Worm (Caenorhabditis elegans) whole organism, mixed stage, embryonic: Measurements from ENCODE around the gene slc-17.4.

Experiments
- M03D4.4 ChIP-seq: sonication (generic microtip); optimal IDR thresholded peaks from 2 replicates; lab custom pipeline; 2017; ENCODE audit warnings: mild to moderate bottlenecking, missing genetic modification characterization, missing compliant biosample characterization
- bed-3 ChIP-seq: fragments of 200-800 bp; sonication (Bioruptor generic); optimal IDR thresholded peaks from 3 replicates; lab custom pipeline; 2018; ENCODE audit warnings: mild to moderate bottlenecking, missing genetic modification characterization, moderate library complexity, missing compliant biosample characterization
- blmp-1 ChIP-seq: fragments of 150-350 bp; optimal IDR thresholded peaks from 2 replicates; lab custom pipeline; 2014; ENCODE audit warnings: missing biosample characterization, missing genetic modification characterization
- ceh-39 ChIP-seq: fragments of 150-350 bp; optimal IDR thresholded peaks from 2 replicates; lab custom pipeline; 2014; ENCODE audit warnings: missing biosample characterization, missing genetic modification characterization
- ceh-43 ChIP-seq: fragments of 200-800 bp; sonication (Bioruptor generic); optimal IDR thresholded peaks from 2 replicates; lab custom pipeline; 2018; ENCODE audit warnings: mild to moderate bottlenecking, missing genetic modification characterization, moderate library complexity, missing compliant biosample characterization
- ceh-83 ChIP-seq: fragments of 200-800 bp; sonication (Bioruptor generic); optimal IDR thresholded peaks from 2 replicates; lab custom pipeline; 2018; ENCODE audit warnings: mild to moderate bottlenecking, missing genetic modification characterization, missing compliant biosample characterization
- ces-1 ChIP-seq: fragments of 150-350 bp; optimal IDR thresholded peaks from 2 replicates; lab custom pipeline; 2014; ENCODE audit warnings: missing biosample characterization, missing genetic modification reagents, missing genetic modification characterization
- cnd-1 ChIP-seq: fragments of 200-800 bp; sonication (Bioruptor generic); optimal IDR thresholded peaks from 2 replicates; lab custom pipeline; 2018; ENCODE audit warnings: mild to moderate bottlenecking, missing genetic modification characterization, missing compliant biosample characterization
- drap-1 ChIP-seq: fragments of 200-800 bp; sonication (Bioruptor generic); optimal IDR thresholded peaks from 3 replicates; lab custom pipeline; 2018; ENCODE audit warnings: mild to moderate bottlenecking, missing genetic modification characterization, missing compliant biosample characterization
- flh-1 ChIP-seq: fragments of 200-800 bp; sonication (Bioruptor generic); optimal IDR thresholded peaks from 2 replicates; lab custom pipeline; 2018; ENCODE audit warnings: mild to moderate bottlenecking, missing genetic modification characterization, moderate library complexity, missing compliant biosample characterization
- ham-2 ChIP-seq: fragments of 200-800 bp; sonication (Bioruptor generic); optimal IDR thresholded peaks from 2 replicates; lab custom pipeline; 2018; ENCODE audit warnings: mild to moderate bottlenecking, missing genetic modification characterization, missing compliant biosample characterization
- hlh-1 ChIP-seq: fragments of 150-350 bp; optimal IDR thresholded peaks from 2 replicates; lab custom pipeline; 2014; ENCODE audit warnings: missing biosample characterization, missing genetic modification reagents, missing genetic modification characterization
- lin-13 ChIP-seq: fragments of 150-350 bp; optimal IDR thresholded peaks from 2 replicates; lab custom pipeline; 2014; ENCODE audit warnings: missing biosample characterization, missing genetic modification characterization
- lin-32 ChIP-seq: fragments of 200-800 bp; sonication (Bioruptor generic); optimal IDR thresholded peaks from 2 replicates; lab custom pipeline; 2018; ENCODE audit warnings: mild to moderate bottlenecking, missing genetic modification characterization, missing compliant biosample characterization
- lsy-2 ChIP-seq: fragments of 150-350 bp; optimal IDR thresholded peaks from 2 replicates; lab custom pipeline; 2014; ENCODE audit warnings: missing biosample characterization, missing genetic modification characterization
- mab-5 ChIP-seq: fragments of 150-350 bp; optimal IDR thresholded peaks from 2 replicates; lab custom pipeline; 2014; ENCODE audit warnings: missing biosample characterization, missing genetic modification characterization
- mep-1 ChIP-seq: fragments of 150-350 bp; optimal IDR thresholded peaks from 2 replicates; lab custom pipeline; 2017; ENCODE audit warnings: missing biosample characterization, missing genetic modification reagents, missing genetic modification characterization, inconsistent platforms
- mls-2 ChIP-seq: sonication (generic microtip); optimal IDR thresholded peaks from 2 replicates; lab custom pipeline; 2016; ENCODE audit warnings: mild to moderate bottlenecking, missing genetic modification characterization, moderate library complexity, missing compliant biosample characterization
- nhr-12 ChIP-seq: fragments of 150-350 bp; optimal IDR thresholded peaks from 2 replicates; lab custom pipeline; 2014; ENCODE audit warnings: missing biosample characterization, missing genetic modification characterization
- nhr-2 ChIP-seq: fragments of 150-350 bp; optimal IDR thresholded peaks from 2 replicates; lab custom pipeline; 2014; ENCODE audit warnings: missing biosample characterization, missing genetic modification characterization
- nhr-237 ChIP-seq: fragments of 150-350 bp; optimal IDR thresholded peaks from 2 replicates; lab custom pipeline; 2014; ENCODE audit warnings: missing biosample characterization, missing genetic modification characterization
- nhr-28 ChIP-seq: fragments of 150-350 bp; optimal IDR thresholded peaks from 2 replicates; lab custom pipeline; 2014; ENCODE audit warnings: missing biosample characterization, missing genetic modification characterization
- snpc-4 ChIP-seq: fragments of 150-350 bp; optimal IDR thresholded peaks from 2 replicates; lab custom pipeline; 2014; ENCODE audit warnings: missing biosample characterization, missing genetic modification characterization
- sptf-1 ChIP-seq: sonication (generic microtip); optimal IDR thresholded peaks from 2 replicates; lab custom pipeline; 2017; ENCODE audit warnings: mild to moderate bottlenecking, missing genetic modification characterization, moderate library complexity, missing compliant biosample characterization
- tbx-8 ChIP-seq: fragments of 200-800 bp; sonication (Bioruptor generic); optimal IDR thresholded peaks from 2 replicates; lab custom pipeline; 2018; ENCODE audit warnings: mild to moderate bottlenecking, missing genetic modification characterization, moderate library complexity, missing compliant biosample characterization
- unc-120 ChIP-seq: sonication (generic microtip); optimal IDR thresholded peaks from 2 replicates; lab custom pipeline; 2017; ENCODE audit warnings: missing genetic modification characterization, missing compliant biosample characterization; ENCODE audit not compliant: poor library complexity, severe bottlenecking
- unc-39 ChIP-seq: fragments of 150-350 bp; optimal IDR thresholded peaks from 2 replicates; lab custom pipeline; 2014; ENCODE audit warnings: missing biosample characterization, missing genetic modification characterization
- unc-62 ChIP-seq: fragments of 150-350 bp; optimal IDR thresholded peaks from 2 replicates; lab custom pipeline; 2014; ENCODE audit warnings: missing biosample characterization, missing genetic modification reagents, missing genetic modification characterization
- zip-8 ChIP-seq: fragments of 150-350 bp; optimal IDR thresholded peaks from 2 replicates; lab custom pipeline; 2014; ENCODE audit warnings: missing biosample characterization, missing genetic modification characterization
- ztf-11 ChIP-seq: fragments of 150-350 bp; optimal IDR thresholded peaks from 2 replicates; lab custom pipeline; 2014; ENCODE audit warnings: missing biosample characterization, missing genetic modification characterization

Gene slc-17.4

ce11 chrIV:17264714-17265113 is 26.8 kb downstream of the slc-17.4 start, which contains the start of gene F26D10.13:
Gene F26D10.13 (minus strand): TSS chrIV:17264814.
- TF ChIP-seq nhr-28 (tag; lab: Kevin White, UChicago) (no peak), blmp-1 (tag; lab: Kevin White, UChicago) (no peak), ztf-11 (tag; lab: Kevin White, UChicago) (no peak)
- TF ChIP-seq, all 35 proteins: peak for 0

DNA sequence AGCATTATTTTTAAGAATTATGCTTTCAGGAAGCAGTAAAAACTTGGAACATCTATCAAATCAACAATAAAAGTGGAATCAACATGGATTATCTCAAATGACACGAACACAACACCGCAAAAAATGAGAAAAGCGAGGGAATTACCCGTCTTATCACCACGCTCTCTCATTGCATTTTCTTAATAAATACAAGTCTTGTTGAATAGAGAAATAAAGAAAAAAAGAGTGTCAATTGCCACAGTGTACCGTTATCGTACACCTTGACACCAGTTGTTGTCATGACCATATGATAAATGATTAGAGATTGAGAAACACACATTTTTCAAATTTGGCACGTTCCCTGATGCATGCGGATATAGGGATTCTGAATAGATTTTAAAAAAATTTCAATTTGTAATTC is 27.8 kb downstream of the slc-17.4 start:
- TF ChIP-seq mab-5 (tag; lab: Kevin White, UChicago) (no peak), hlh-1 (tag; lab: Kevin White, UChicago) (no peak), nhr-237 (no peak), sptf-1 (tag; lab: Kevin White, UChicago) (no peak), ces-1 (no peak), tbx-8 (no peak), unc-120 (tag; lab: Kevin White, UChicago) (no peak), ceh-43 (GFP tag; lab: Kevin White, UChicago) (no peak), ham-2 (GFP tag; lab: Kevin White, UChicago) (no peak), unc-39 (tag; lab: Kevin White, UChicago) (no peak), unc-62 (GFP tag; lab: Kevin White, UChicago) (no peak), ceh-83 (GFP tag; lab: Kevin White, UChicago) (no peak), flh-1 (GFP tag; lab: Kevin White, UChicago) (no peak), snpc-4 (tag; lab: Kevin White, UChicago) (no peak), nhr-28 (tag; lab: Kevin White, UChicago) (no peak)

DNA sequence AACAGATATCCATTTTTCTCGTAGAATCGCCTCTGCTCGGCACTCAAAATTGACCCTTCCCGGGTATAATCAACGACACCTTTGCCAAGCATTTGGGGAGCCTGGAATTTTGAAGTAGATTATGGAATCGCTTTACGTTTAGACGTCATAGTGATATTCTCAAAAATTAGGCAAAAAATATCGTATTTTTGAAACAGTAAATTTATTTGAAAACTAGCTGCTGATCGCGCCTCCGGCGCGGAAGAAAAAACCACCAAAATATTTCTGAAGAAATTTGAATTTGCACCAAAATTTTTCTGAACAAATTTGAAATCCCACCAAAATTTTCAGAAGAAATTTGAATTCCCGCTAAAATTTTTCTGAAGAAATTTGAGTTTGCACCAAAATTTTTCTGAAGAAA is 29.1 kb downstream of the slc-17.4 start, which contains the start of gene ZK550.6:
Gene ZK550.6, minus strand, starts transcription at position 101 of the 400 bp plus-strand sequence.
- no peak for TF ChIP-seq mls-2 (tag; lab: Kevin White, UChicago)
- no peak for TF ChIP-seq ztf-11 (tag; lab: Kevin White, UChicago)
- TF ChIP-seq ces-1, result no peak
- TF ChIP-seq lin-13 (tag; lab: Kevin White, UChicago), result no peak
- no peak for TF ChIP-seq bed-3 (GFP tag; lab: Kevin White, UChicago)
- no peak for TF ChIP-seq zip-8
- TF ChIP-seq unc-62 (GFP tag; lab: Kevin White, UChicago), result no peak
- TF ChIP-seq mab-5 (tag; lab: Kevin White, UChicago), result no peak
- TF ChIP-seq hlh-1 (tag; lab: Kevin White, UChicago), result no peak
- TF ChIP-seq nhr-237, result no peak
- no peak for TF ChIP-seq sptf-1 (tag; lab: Kevin White, UChicago)
- TF ChIP-seq mep-1 (tag; lab: Kevin White, UChicago), result no peak
- no peak for TF ChIP-seq tbx-8
- no peak for TF ChIP-seq blmp-1 (tag; lab: Kevin White, UChicago)
- TF ChIP-seq ceh-43 (GFP tag; lab: Kevin White, UChicago), result no peak
- no peak for TF ChIP-seq drap-1
- no peak for TF ChIP-seq lin-32 (GFP tag; lab: Kevin White, UChicago)
- TF ChIP-seq M03D4.4 (tag; lab: Kevin White, UChicago), result no peak
- TF ChIP-seq ceh-39 (tag; lab: Kevin White, UChicago), result no peak

- TF ChIP-seq unc-62 (GFP tag; lab: Kevin White, UChicago), result no peak
- TF ChIP-seq, all 35 proteins: peak for 0
Measured at ce11 chrIV:17259310-17259709, 32.2 kb downstream of the slc-17.4 start, which contains the start of gene phyh-1. Gene phyh-1 (minus strand): TSS chrIV:17259410.

- TF ChIP-seq ceh-83 (GFP tag; lab: Kevin White, UChicago) (no peak), unc-120 (tag; lab: Kevin White, UChicago) (no peak), nhr-12 (tag; lab: Kevin White, UChicago) (no peak), mls-2 (tag; lab: Kevin White, UChicago) (no peak), lsy-2 (no peak)
Measured at ce11 chrIV:17258824-17259223, 32.7 kb downstream of the slc-17.4 start.

DNA sequence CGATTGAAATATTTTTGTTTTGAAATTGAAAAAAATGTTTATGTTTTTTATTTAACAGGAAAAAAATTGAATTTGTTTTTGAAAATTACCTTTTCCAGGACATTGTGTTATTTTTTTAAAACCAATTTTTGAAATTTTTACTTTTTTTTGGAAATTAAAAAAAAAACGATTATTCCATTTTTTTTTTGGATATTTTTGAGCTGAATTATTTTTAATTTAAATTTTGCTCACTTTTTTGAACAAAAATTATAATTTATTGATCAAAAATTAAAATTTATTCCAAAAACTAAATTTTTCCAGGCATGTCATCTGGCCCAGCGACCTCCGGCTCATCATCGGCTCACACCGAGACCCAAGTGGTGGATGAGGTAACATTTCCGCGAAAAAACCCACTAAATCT is 36.5 kb downstream of the slc-17.4 start, which contains the start of gene gtf-2E1:
Gene gtf-2E1, plus strand, starts transcription at position 301 of the 400 bp plus-strand sequence.
- TF ChIP-seq ceh-39 (tag; lab: Kevin White, UChicago) (no peak), sptf-1 (tag; lab: Kevin White, UChicago) (no peak), cnd-1 (tag; lab: Kevin White, UChicago) (no peak), nhr-2 (tag; lab: Kevin White, UChicago) (no peak), mls-2 (tag; lab: Kevin White, UChicago) (no peak)
